Worm (Caenorhabditis elegans) whole organism, L4 larva: Measurements from ENCODE around the gene sfxn-1.4.

ENCODE experiments used
- ZK546.5 ChIP-seq, 2 experiments: sonication (generic microtip); optimal IDR thresholded peaks; 2 replicates each; lab custom pipeline; 2017; ENCODE audit warnings: missing biosample characterization in 2 of 2, missing genetic modification characterization in 2 of 2
- ceh-82 ChIP-seq: sonication (generic microtip); optimal IDR thresholded peaks from 2 replicates; lab custom pipeline; 2017; ENCODE audit warnings: missing biosample characterization, missing genetic modification characterization
- ces-1 ChIP-seq: fragments of 150-350 bp; sonication (generic microtip); optimal IDR thresholded peaks from 4 replicates; lab custom pipeline; 2014; ENCODE audit warnings: missing biosample characterization, missing genetic modification reagents, missing genetic modification characterization
- fos-1 ChIP-seq: fragments of 150-350 bp; optimal IDR thresholded peaks from 2 replicates; lab custom pipeline; 2014; ENCODE audit warnings: missing biosample characterization, missing genetic modification characterization
- hlh-30 ChIP-seq: sonication (generic microtip); optimal IDR thresholded peaks from 2 replicates; lab custom pipeline; 2017; ENCODE audit warnings: antibody characterized with exemption, mild to moderate bottlenecking, missing genetic modification characterization, missing compliant biosample characterization; ENCODE audit not compliant: insufficient read depth
- jun-1 ChIP-seq: fragments of 150-350 bp; optimal IDR thresholded peaks from 2 replicates; lab custom pipeline; 2014; ENCODE audit warnings: missing biosample characterization, missing genetic modification reagents, missing genetic modification characterization
- lin-13 ChIP-seq: fragments of 150-350 bp; optimal IDR thresholded peaks from 2 replicates; lab custom pipeline; 2014; ENCODE audit warnings: missing biosample characterization, missing genetic modification reagents, missing genetic modification characterization
- lsy-2 ChIP-seq, 2 experiments: fragments of 150-350 bp in 1 of 2; sonication (generic microtip) in 1 of 2; optimal IDR thresholded peaks; 2 replicates each; lab custom pipeline; 2014 to 2017; ENCODE audit warnings: missing biosample characterization in 2 of 2, missing genetic modification characterization in 2 of 2
- madf-5 ChIP-seq, 2 experiments: fragments of 200-800 bp; sonication (Bioruptor generic); IDR thresholded peaks; 2 replicates each; pipeline ENCODE4 v1.3.6; 2022; ENCODE audit warnings: missing compliant biosample characterization in 2 of 2, missing genetic modification characterization in 2 of 2
- nhr-10 ChIP-seq: fragments of 150-350 bp; optimal IDR thresholded peaks from 2 replicates; lab custom pipeline; 2014; ENCODE audit warnings: missing biosample characterization, missing genetic modification characterization
- nhr-25 ChIP-seq: sonication (generic microtip); optimal IDR thresholded peaks from 2 replicates; lab custom pipeline; 2017; ENCODE audit warnings: missing genetic modification characterization, mild to moderate bottlenecking, missing compliant biosample characterization, antibody characterized with exemption, moderate library complexity, borderline replicate concordance; ENCODE audit not compliant: insufficient read depth
- skn-1 ChIP-seq: fragments of 150-350 bp; optimal IDR thresholded peaks from 2 replicates; lab custom pipeline; 2014; ENCODE audit warnings: missing biosample characterization, missing genetic modification characterization
- unc-130 ChIP-seq: sonication (generic microtip); optimal IDR thresholded peaks from 2 replicates; lab custom pipeline; 2016; ENCODE audit warnings: missing genetic modification reagents, missing genetic modification characterization, missing compliant biosample characterization
- zip-11 ChIP-seq: fragments of 200-800 bp; sonication (Bioruptor generic); IDR thresholded peaks from 2 replicates; pipeline ENCODE4 v1.3.6; 2022; ENCODE audit warnings: missing genetic modification characterization, missing compliant biosample characterization

- TF ChIP-seq unc-130 (GFP tag; lab: Kevin White, UChicago) (no peak), fos-1 (no peak), skn-1 (tag; lab: Kevin White, UChicago) (no peak), hlh-30 (no peak), zip-11 (GFP tag; lab: Robert Waterston, UW) (no peak), nhr-25 (tag; lab: Kevin White, UChicago) (no peak), lin-13 (no peak), ces-1 (no peak), madf-5 (GFP tag; IDR thresholded peaks at IDR 0.05; lab: Robert Waterston, UW) (no peak), jun-1 (no peak), lsy-2 (tag; optimal IDR thresholded peaks at IDR 0.05; lab: Kevin White, UChicago) (no peak), ZK546.5 (tag; optimal IDR thresholded peaks at IDR 0.05; lab: Kevin White, UChicago) (no peak), ceh-82 (tag; lab: Kevin White, UChicago) (no peak), nhr-10 (tag; lab: Kevin White, UChicago) (no peak)
Measured at ce11 chrII:11689941-11690340, 8.9 kb upstream of the sfxn-1.4 start.
